Worm (Caenorhabditis elegans) whole organism, late embryonic: ENCODE results near the gene C15H9.4.

ENCODE experiments used
- C08G9.2 ChIP-seq: sonication (generic microtip); optimal IDR thresholded peaks from 2 replicates; lab custom pipeline; 2016; ENCODE audit warnings: mild to moderate bottlenecking, missing genetic modification characterization, moderate library complexity, missing compliant biosample characterization
- C38D4.7 ChIP-seq: fragments of 200-800 bp; sonication (Bioruptor generic); optimal IDR thresholded peaks from 2 replicates; lab custom pipeline; 2018; ENCODE audit warnings: mild to moderate bottlenecking, missing genetic modification characterization, moderate library complexity, missing compliant biosample characterization
- F13H6.1 ChIP-seq: sonication (generic microtip); optimal IDR thresholded peaks from 2 replicates; lab custom pipeline; 2016; ENCODE audit warnings: missing genetic modification characterization, missing compliant biosample characterization
- K02D7.2 ChIP-seq: sonication (generic microtip); optimal IDR thresholded peaks from 2 replicates; lab custom pipeline; 2017; ENCODE audit warnings: mild to moderate bottlenecking, missing genetic modification characterization, missing compliant biosample characterization
- K09A11.1 ChIP-seq: sonication (generic microtip); optimal IDR thresholded peaks from 2 replicates; lab custom pipeline; 2017; ENCODE audit warnings: antibody characterized with exemption, mild to moderate bottlenecking, missing genetic modification characterization, missing compliant biosample characterization; ENCODE audit not compliant: insufficient read depth
- Y22D7AL.16 ChIP-seq: sonication (generic microtip); optimal IDR thresholded peaks from 2 replicates; lab custom pipeline; 2016; ENCODE audit warnings: missing genetic modification characterization, missing compliant biosample characterization
- ahr-1 ChIP-seq: sonication (generic microtip); optimal IDR thresholded peaks from 2 replicates; lab custom pipeline; 2016; ENCODE audit warnings: missing genetic modification characterization, missing compliant biosample characterization
- ceh-18 ChIP-seq: sonication (generic microtip); optimal IDR thresholded peaks from 2 replicates; lab custom pipeline; 2016; ENCODE audit warnings: missing genetic modification characterization, missing compliant biosample characterization
- ceh-19 ChIP-seq: fragments of 200-800 bp; sonication (Bioruptor generic); optimal IDR thresholded peaks from 2 replicates; lab custom pipeline; 2018; ENCODE audit warnings: mild to moderate bottlenecking, missing genetic modification characterization, missing compliant biosample characterization
- ceh-30 ChIP-seq: fragments of 150-350 bp; optimal IDR thresholded peaks from 2 replicates; lab custom pipeline; 2014; ENCODE audit warnings: missing biosample characterization, missing genetic modification characterization
- ceh-45 ChIP-seq: fragments of 200-800 bp; sonication (Bioruptor generic); IDR thresholded peaks from 2 replicates; pipeline ENCODE4 v1.3.6; 2022; ENCODE audit warnings: missing genetic modification reagents, missing genetic modification characterization, missing compliant biosample characterization
- ceh-48 ChIP-seq: sonication (generic microtip); optimal IDR thresholded peaks from 2 replicates; lab custom pipeline; 2016; ENCODE audit warnings: missing genetic modification characterization, inconsistent platforms, missing compliant biosample characterization
- dmd-4 ChIP-seq: sonication (generic microtip); optimal IDR thresholded peaks from 2 replicates; lab custom pipeline; 2016; ENCODE audit warnings: borderline replicate concordance, missing genetic modification characterization, missing compliant biosample characterization
- elt-2 ChIP-seq: sonication (generic microtip); optimal IDR thresholded peaks from 2 replicates; lab custom pipeline; 2016; ENCODE audit warnings: missing genetic modification reagents, missing genetic modification characterization, missing compliant biosample characterization
- eyg-1 ChIP-seq: sonication (generic microtip); optimal IDR thresholded peaks from 2 replicates; lab custom pipeline; 2016; ENCODE audit warnings: missing genotype, missing genetic modification characterization, missing compliant biosample characterization
- fkh-10 ChIP-seq: fragments of 150-350 bp; optimal IDR thresholded peaks from 2 replicates; lab custom pipeline; 2014; ENCODE audit warnings: missing biosample characterization, missing genetic modification reagents, missing genetic modification characterization
- gmeb-2 ChIP-seq: sonication (generic microtip); optimal IDR thresholded peaks from 2 replicates; lab custom pipeline; 2016; ENCODE audit warnings: missing genetic modification characterization, inconsistent platforms, missing compliant biosample characterization
- hlh-30 ChIP-seq: sonication (generic microtip); optimal IDR thresholded peaks from 2 replicates; lab custom pipeline; 2017; ENCODE audit warnings: antibody characterized with exemption, missing genetic modification characterization, missing compliant biosample characterization; ENCODE audit not compliant: insufficient read depth
- hlh-6 ChIP-seq: sonication (generic microtip); optimal IDR thresholded peaks from 2 replicates; lab custom pipeline; 2016; ENCODE audit warnings: missing genotype, missing genetic modification characterization, missing compliant biosample characterization
- lim-6 ChIP-seq: sonication (generic microtip); optimal IDR thresholded peaks from 2 replicates; lab custom pipeline; 2016; ENCODE audit warnings: missing genetic modification characterization, missing compliant biosample characterization
- madf-2 ChIP-seq: sonication (generic microtip); optimal IDR thresholded peaks from 2 replicates; lab custom pipeline; 2017; ENCODE audit warnings: missing genetic modification characterization, missing compliant biosample characterization
- odd-2 ChIP-seq: sonication (generic microtip); optimal IDR thresholded peaks from 2 replicates; lab custom pipeline; 2017; ENCODE audit warnings: antibody characterized with exemption, mild to moderate bottlenecking, missing genetic modification characterization, missing compliant biosample characterization
- pag-3 ChIP-seq: sonication (generic microtip); optimal IDR thresholded peaks from 2 replicates; lab custom pipeline; 2016; ENCODE audit warnings: missing compliant biosample characterization, missing genetic modification characterization, borderline replicate concordance
- pha-4 ChIP-seq: fragments of 150-350 bp; optimal IDR thresholded peaks from 2 replicates; lab custom pipeline; 2018; ENCODE audit warnings: missing biosample characterization, missing genetic modification reagents, missing genetic modification characterization
- pros-1 ChIP-seq: fragments of 150-350 bp; optimal IDR thresholded peaks from 2 replicates; lab custom pipeline; 2014; ENCODE audit warnings: missing biosample characterization, missing genetic modification reagents, missing genetic modification characterization
- ref-2 ChIP-seq: sonication (generic microtip); optimal IDR thresholded peaks from 2 replicates; lab custom pipeline; 2016; ENCODE audit warnings: missing genetic modification characterization, missing compliant biosample characterization
- rnt-1 ChIP-seq: sonication (generic microtip); optimal IDR thresholded peaks from 2 replicates; lab custom pipeline; 2016; ENCODE audit warnings: missing genetic modification characterization, missing compliant biosample characterization
- sdc-2 ChIP-seq: sonication (generic microtip); optimal IDR thresholded peaks from 2 replicates; lab custom pipeline; 2016; ENCODE audit warnings: missing genotype, missing genetic modification characterization, missing compliant biosample characterization
- sox-2 ChIP-seq: fragments of 200-800 bp; sonication (Bioruptor generic); IDR thresholded peaks from 2 replicates; pipeline ENCODE4 v1.3.6; 2022; ENCODE audit warnings: missing genetic modification reagents, missing genetic modification characterization, missing compliant biosample characterization
- syd-9 ChIP-seq: sonication (generic microtip); optimal IDR thresholded peaks from 2 replicates; lab custom pipeline; 2016; ENCODE audit warnings: mild to moderate bottlenecking, missing genetic modification characterization, moderate library complexity, missing compliant biosample characterization
- tbx-7 ChIP-seq: sonication (generic microtip); optimal IDR thresholded peaks from 2 replicates; lab custom pipeline; 2016; ENCODE audit warnings: missing genotype, missing genetic modification characterization, missing compliant biosample characterization
- ttx-3 ChIP-seq: sonication (generic microtip); optimal IDR thresholded peaks from 2 replicates; lab custom pipeline; 2016; ENCODE audit warnings: missing genetic modification reagents, missing genetic modification characterization, missing compliant biosample characterization
- unc-42 ChIP-seq: sonication (generic microtip); optimal IDR thresholded peaks from 2 replicates; lab custom pipeline; 2016; ENCODE audit warnings: missing genotype, missing genetic modification characterization, missing compliant biosample characterization
- unc-86 ChIP-seq: sonication (generic microtip); optimal IDR thresholded peaks from 2 replicates; lab custom pipeline; 2016; ENCODE audit warnings: missing genetic modification characterization, missing compliant biosample characterization
- ztf-16 ChIP-seq: sonication (generic microtip); optimal IDR thresholded peaks from 2 replicates; lab custom pipeline; 2017; ENCODE audit warnings: missing genetic modification characterization, missing compliant biosample characterization

The C15H9.4 gene

DNA sequence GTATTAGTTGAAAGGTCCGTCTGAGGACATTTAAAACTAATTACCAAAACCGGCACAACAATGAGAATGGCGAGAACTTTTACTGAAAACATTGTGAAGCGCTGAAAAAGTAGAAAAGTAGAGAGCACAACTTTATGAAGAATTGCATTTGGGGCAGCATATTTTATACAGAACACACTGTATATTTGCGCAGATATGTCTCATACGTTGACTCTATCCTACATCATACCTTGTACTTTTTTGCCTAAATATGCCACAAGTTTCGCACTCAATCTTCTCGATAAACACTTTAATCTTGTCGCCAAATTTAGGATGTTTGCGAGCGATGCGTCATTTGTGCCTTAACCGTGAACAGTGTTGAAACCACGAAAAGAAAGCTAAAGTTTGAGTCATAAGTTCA lies 5.9 kb downstream of the C15H9.4 start, which contains the start of gene C15H9.11:
Gene C15H9.11, minus strand, starts transcription at position 101 of the 400 bp plus-strand sequence.
- no peak for TF ChIP-seq fkh-10 (GFP tag; lab: Kevin White, UChicago)
- no peak for TF ChIP-seq syd-9
- TF ChIP-seq, all 69 proteins: peak for 0

ce11 chrX:6107962-6108361 lies 10.5 kb downstream of the C15H9.4 start:
- TF ChIP-seq hlh-30 (tag; lab: Kevin White, UChicago) (no peak), C38D4.7 (no peak), K09A11.1 (tag; lab: Kevin White, UChicago) (no peak), ref-2 (tag; lab: Kevin White, UChicago) (no peak), pag-3 (tag; lab: Kevin White, UChicago) (no peak), ceh-30 (no peak), rnt-1 (tag; lab: Kevin White, UChicago) (no peak), ceh-45 (no peak), Y22D7AL.16 (tag; lab: Kevin White, UChicago) (no peak), ttx-3 (tag; lab: Kevin White, UChicago) (no peak), tbx-7 (tag; lab: Kevin White, UChicago) (no peak), K02D7.2 (tag; lab: Kevin White, UChicago) (no peak)

DNA sequence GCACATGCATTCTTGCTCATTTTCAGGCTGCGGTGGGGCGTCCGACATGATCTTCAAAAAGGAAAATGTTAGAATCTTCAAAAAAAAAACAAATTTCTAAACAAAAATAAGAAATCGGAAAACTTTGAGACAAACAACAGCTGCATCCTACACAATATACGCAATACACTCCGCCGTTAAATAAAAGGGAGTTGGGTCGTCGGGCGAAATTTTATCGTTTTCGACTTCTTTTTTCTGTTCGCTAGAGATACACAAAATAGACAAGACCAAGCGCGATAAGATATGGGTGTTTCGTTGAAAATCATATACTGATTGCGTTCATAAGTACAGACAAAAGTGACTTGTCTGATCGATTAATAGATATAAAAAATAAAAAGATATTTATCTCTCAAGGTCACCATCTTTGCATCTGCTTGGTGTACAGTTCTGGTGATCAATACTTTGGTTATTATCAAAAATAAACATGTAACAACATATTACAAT lies 11.9 kb downstream of the C15H9.4 start, which contains the start of gene kynu-1:
Gene kynu-1, minus strand, starts transcription at position 51 of the 483 bp plus-strand sequence.
- TF ChIP-seq K02D7.2 (tag; lab: Kevin White, UChicago) (no peak), elt-2 (tag; lab: Kevin White, UChicago) (peak; percentile 48)

DNA sequence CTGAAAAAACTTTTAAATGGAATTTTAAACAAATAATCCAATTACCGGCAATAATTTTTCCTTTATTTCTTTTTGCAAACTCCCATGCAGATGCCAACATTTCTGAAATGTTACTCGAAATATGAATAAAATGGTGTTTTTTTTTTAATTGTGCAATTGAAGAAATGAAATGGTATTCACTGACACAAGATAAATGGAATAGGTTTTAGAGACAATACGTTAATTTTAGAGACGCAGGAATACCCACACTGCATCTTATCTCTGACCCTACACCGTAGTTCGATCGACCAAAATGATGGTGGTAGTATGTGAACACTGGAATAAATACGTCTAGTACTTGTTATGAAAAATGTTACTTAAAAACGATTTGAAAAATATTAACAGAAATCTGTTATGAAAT lies 15.4 kb downstream of the C15H9.4 start, which contains the start of gene prx-3:
Gene prx-3, minus strand, starts transcription at position 101 of the 400 bp plus-strand sequence.
- TF ChIP-seq elt-2 (tag; lab: Kevin White, UChicago) (peak; percentile 4), ahr-1 (no peak)

DNA sequence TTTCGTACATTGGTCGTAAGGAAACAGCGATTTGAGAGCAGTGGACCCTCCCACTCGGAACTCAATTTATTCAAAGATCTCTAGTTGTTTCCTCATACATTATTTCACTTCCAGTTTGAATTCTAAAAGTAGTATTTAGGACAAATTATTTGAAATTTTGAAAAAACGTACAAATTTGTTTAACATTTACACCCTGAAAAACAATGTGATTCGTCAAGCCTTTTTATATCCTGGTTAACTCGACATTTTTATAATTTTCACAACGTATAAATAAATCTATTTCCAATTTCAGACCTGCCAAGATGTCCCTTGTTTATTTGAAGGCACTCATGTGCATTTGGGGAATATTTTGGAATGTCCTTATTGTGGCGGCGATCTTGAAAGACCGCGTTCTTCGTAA lies 18.1 kb downstream of the C15H9.4 start, which contains the start of gene C15H9.3:
Gene C15H9.3, plus strand, starts transcription at position 301 of the 400 bp plus-strand sequence.
- TF ChIP-seq C38D4.7 = no peak
- no peak for TF ChIP-seq syd-9
- TF ChIP-seq ztf-16 = no peak
- TF ChIP-seq unc-86 = no peak
- no peak for TF ChIP-seq odd-2 (tag; lab: Kevin White, UChicago)
- no peak for TF ChIP-seq unc-42 (tag; lab: Kevin White, UChicago)
- TF ChIP-seq madf-2 = no peak
- TF ChIP-seq hlh-30 (tag; lab: Kevin White, UChicago) = no peak
- TF ChIP-seq ref-2 (tag; lab: Kevin White, UChicago) = no peak
- TF ChIP-seq ceh-19 (GFP tag; lab: Kevin White, UChicago) = no peak
- TF ChIP-seq lim-6 = no peak
- TF ChIP-seq gmeb-2 (tag; lab: Kevin White, UChicago) = no peak
- no peak for TF ChIP-seq ceh-45

- TF ChIP-seq F13H6.1 (tag; lab: Kevin White, UChicago) = no peak
- no peak for TF ChIP-seq ztf-16
- TF ChIP-seq rnt-1 (tag; lab: Kevin White, UChicago) = no peak
- no peak for TF ChIP-seq ceh-18 (tag; lab: Kevin White, UChicago)
- no peak for TF ChIP-seq Y22D7AL.16 (tag; lab: Kevin White, UChicago)
- no peak for TF ChIP-seq eyg-1
- TF ChIP-seq pha-4 (tag; lab: Kevin White, UChicago) = no peak
- no peak for TF ChIP-seq sox-2 (GFP tag; lab: Robert Waterston, UW)
- TF ChIP-seq hlh-6 (tag; lab: Kevin White, UChicago) = no peak
- TF ChIP-seq sdc-2 (tag; lab: Kevin White, UChicago) = no peak
- TF ChIP-seq dmd-4 (tag; lab: Kevin White, UChicago) = no peak
- TF ChIP-seq gmeb-2 (tag; lab: Kevin White, UChicago) = no peak
- no peak for TF ChIP-seq madf-2
- TF ChIP-seq C38D4.7 = no peak
- no peak for TF ChIP-seq C08G9.2 (tag; lab: Kevin White, UChicago)
- no peak for TF ChIP-seq unc-86
- TF ChIP-seq ceh-48 (tag; lab: Kevin White, UChicago) = no peak
- no peak for TF ChIP-seq pros-1 (tag; lab: Kevin White, UChicago)
- no peak for TF ChIP-seq lim-6
These were observed 20.8 kb downstream of the C15H9.4 start, which contains the start of gene C15H9.2 for ce11 chrX:6118086-6118825. Gene C15H9.2 (plus strand): TSS chrX:6118526.
